In genomic region chr3L:11466985-11467384, dm6 we compare ENCODE assay signal across 2 fruit fly cellular contexts.
A peak's percentile ranks its signal among the peaks of the same experiment; 100 is the strongest.
TF ChIP-seq lines count a peak whose summit lies in the region.

No protein-coding gene starts in this region.

TF ChIP-seq in whole organism, embryonic, 481 proteins besides CTCF, POLR2A, EP300 and RAD21 (continued from another document and continues in another):
- TF ChIP-seq unpg (GFP tag; optimal IDR thresholded peaks at IDR 0.05; lab: Kevin White, UChicago) = peak; percentile 12
- TF ChIP-seq Xrp1 (GFP tag; IDR thresholded peaks at IDR 0.05; lab: Robert Waterston, UW) = 0 out of 2 replicates have a peak, but pooled peaks have one; percentile 15
- no peak for TF ChIP-seq NfI (GFP tag; optimal IDR thresholded peaks at IDR 0.05; lab: Kevin White, UChicago)
- peak; percentile 0 for TF ChIP-seq CG4424 (GFP tag; optimal IDR thresholded peaks at IDR 0.05; lab: Kevin White, UChicago)
- TF ChIP-seq CG7556 (GFP tag; optimal IDR thresholded peaks at IDR 0.05; lab: Kevin White, UChicago) = peak; percentile 74
- peak; percentile 12 for TF ChIP-seq bcd (GFP tag; optimal IDR thresholded peaks at IDR 0.05; lab: Kevin White, UChicago)
- TF ChIP-seq Atf-2 (GFP tag; optimal IDR thresholded peaks at IDR 0.05; lab: Kevin White, UChicago) = no peak
- no peak for TF ChIP-seq pfk (GFP tag; optimal IDR thresholded peaks at IDR 0.05; lab: Kevin White, UChicago)
- peak; percentile 47 for TF ChIP-seq dmrt11E (tag; optimal IDR thresholded peaks at IDR 0.05; lab: Kevin White, UChicago)
- no peak for TF ChIP-seq bowl (GFP tag; IDR thresholded peaks at IDR 0.05; lab: Robert Waterston, UW)
- peak; percentile 9 for TF ChIP-seq Oli (tag; optimal IDR thresholded peaks at IDR 0.05; lab: Kevin White, UChicago)
- peak; percentile 21 for TF ChIP-seq CG12659 (GFP tag; optimal IDR thresholded peaks at IDR 0.05; lab: Kevin White, UChicago)
- TF ChIP-seq Hr3 (GFP tag; optimal IDR thresholded peaks at IDR 0.05; lab: Kevin White, UChicago) = peak; percentile 35
- TF ChIP-seq cwo (GFP tag; optimal IDR thresholded peaks at IDR 0.05; lab: Kevin White, UChicago) = peak; percentile 14
- TF ChIP-seq CG8388 (GFP tag; optimal IDR thresholded peaks at IDR 0.05; lab: Kevin White, UChicago) = peak; percentile 30
- no peak for TF ChIP-seq CG3847 (GFP tag; IDR thresholded peaks at IDR 0.05; lab: Robert Waterston, UW)
- TF ChIP-seq CG13775 (GFP tag; optimal IDR thresholded peaks at IDR 0.05; lab: Kevin White, UChicago) = peak; percentile 34
- no peak for TF ChIP-seq CG10321 (GFP tag; IDR thresholded peaks at IDR 0.05; lab: Robert Waterston, UW)
- no peak for TF ChIP-seq ro (GFP tag; IDR thresholded peaks at IDR 0.05; lab: Robert Waterston, UW)
- peak; percentile 66 for TF ChIP-seq CG31441 (GFP tag; IDR thresholded peaks at IDR 0.05; lab: Robert Waterston, UW)
- TF ChIP-seq ems (GFP tag; optimal IDR thresholded peaks at IDR 0.05; lab: Kevin White, UChicago) = no peak
- TF ChIP-seq CG1233 (GFP tag; optimal IDR thresholded peaks at IDR 0.05; lab: Kevin White, UChicago) = peak; percentile 3
- TF ChIP-seq D (optimal IDR thresholded peaks at IDR 0.05; lab: Kevin White, UChicago) = no peak
- peak; percentile 23 for TF ChIP-seq D (GFP tag; optimal IDR thresholded peaks at IDR 0.05; lab: Kevin White, UChicago)
- TF ChIP-seq gsb-n (tag; optimal IDR thresholded peaks at IDR 0.05; lab: Kevin White, UChicago) = peak; percentile 38
- peak; percentile 22 for TF ChIP-seq HHEX (GFP tag; optimal IDR thresholded peaks at IDR 0.05; lab: Kevin White, UChicago)
- TF ChIP-seq CG12391 (tag; optimal IDR thresholded peaks at IDR 0.05; lab: Kevin White, UChicago) = peak; percentile 37
- TF ChIP-seq CG11695 (GFP tag; IDR thresholded peaks at IDR 0.05; lab: Robert Waterston, UW) = 0 out of 3 replicates have a peak, but pooled peaks have one; percentile 25
- no peak for TF ChIP-seq dimm (GFP tag; IDR thresholded peaks at IDR 0.05; lab: Robert Waterston, UW)
- no peak for TF ChIP-seq Rfx (GFP tag; IDR thresholded peaks at IDR 0.05; lab: Robert Waterston, UW)
- TF ChIP-seq CG32772 (GFP tag; IDR thresholded peaks at IDR 0.05; lab: Robert Waterston, UW) = no peak
- TF ChIP-seq tap (tag; optimal IDR thresholded peaks at IDR 0.05; lab: Kevin White, UChicago) = peak; percentile 21
- TF ChIP-seq CG6791 (GFP tag; IDR thresholded peaks at IDR 0.05; lab: Robert Waterston, UW; ENCODE audit: partially characterized antibody) = no peak
- no peak for TF ChIP-seq tup (GFP tag; optimal IDR thresholded peaks at IDR 0.05; lab: Kevin White, UChicago)
- peak; percentile 12 for TF ChIP-seq CG30403 (GFP tag; optimal IDR thresholded peaks at IDR 0.05; lab: Kevin White, UChicago)
- no peak for TF ChIP-seq ara (GFP tag; IDR thresholded peaks at IDR 0.05; lab: Robert Waterston, UW)
- peak; percentile 45 for TF ChIP-seq lab (GFP tag; optimal IDR thresholded peaks at IDR 0.05; lab: Kevin White, UChicago)
- no peak for TF ChIP-seq chinmo (GFP tag; IDR thresholded peaks at IDR 0.05; lab: Robert Waterston, UW; ENCODE audit: partially characterized antibody)
- TF ChIP-seq CG15269 (tag; optimal IDR thresholded peaks at IDR 0.05; lab: Kevin White, UChicago) = peak; percentile 41
- peak in 1 of 3 experiments; percentile 47 for TF ChIP-seq lola (GFP tag; optimal IDR thresholded peaks at IDR 0.05; lab: Kevin White, UChicago)
- TF ChIP-seq CG2678 (tag; optimal IDR thresholded peaks at IDR 0.05; lab: Kevin White, UChicago) = peak; percentile 71
- no peak for TF ChIP-seq CG4404 (GFP tag; IDR thresholded peaks at IDR 0.05; lab: Robert Waterston, UW)
- 0 out of 2 replicates have a peak, but pooled peaks have one; percentile 22 for TF ChIP-seq Ptx1 (GFP tag; IDR thresholded peaks at IDR 0.05; lab: Robert Waterston, UW)
- no peak for TF ChIP-seq fd64A (GFP tag; optimal IDR thresholded peaks at IDR 0.05; lab: Kevin White, UChicago)
- TF ChIP-seq CG9727 (GFP tag; optimal IDR thresholded peaks at IDR 0.05; lab: Kevin White, UChicago) = peak; percentile 59
- peak; percentile 21 for TF ChIP-seq tin (GFP tag; optimal IDR thresholded peaks at IDR 0.05; lab: Kevin White, UChicago)
- peak; percentile 48 for TF ChIP-seq CG13424 (tag; optimal IDR thresholded peaks at IDR 0.05; lab: Kevin White, UChicago)
- TF ChIP-seq crp (GFP tag; optimal IDR thresholded peaks at IDR 0.05; lab: Kevin White, UChicago) = no peak
- no peak for TF ChIP-seq salm (tag; optimal IDR thresholded peaks at IDR 0.05; lab: Kevin White, UChicago)
- peak; percentile 72 for TF ChIP-seq CG11504 (tag; optimal IDR thresholded peaks at IDR 0.05; lab: Kevin White, UChicago)
- TF ChIP-seq CoRest (tag; optimal IDR thresholded peaks at IDR 0.05; lab: Kevin White, UChicago) = peak; percentile 53
- peak; percentile 43 for TF ChIP-seq CG17829 (tag; optimal IDR thresholded peaks at IDR 0.05; lab: Kevin White, UChicago)
- no peak for TF ChIP-seq Dek (tag; optimal IDR thresholded peaks at IDR 0.05; lab: Kevin White, UChicago)
- TF ChIP-seq unc-4 (GFP tag; IDR thresholded peaks at IDR 0.05; lab: Robert Waterston, UW; ENCODE audit: partially characterized antibody) = no peak
- peak; percentile 55 for TF ChIP-seq dmrt99B (tag; optimal IDR thresholded peaks at IDR 0.05; lab: Kevin White, UChicago)
- TF ChIP-seq Ssrp (tag; optimal IDR thresholded peaks at IDR 0.05; lab: Kevin White, UChicago) = peak; percentile 27
- no peak for TF ChIP-seq CG34422 (GFP tag; IDR thresholded peaks at IDR 0.05; lab: Robert Waterston, UW)
- no peak for TF ChIP-seq slou (GFP tag; optimal IDR thresholded peaks at IDR 0.05; lab: Kevin White, UChicago)
- TF ChIP-seq Hr51 (GFP tag; optimal IDR thresholded peaks at IDR 0.05; lab: Kevin White, UChicago) = peak in 1 of 2 experiments; percentile 68
- TF ChIP-seq D19A (tag; optimal IDR thresholded peaks at IDR 0.05; lab: Kevin White, UChicago) = peak; percentile 39
- TF ChIP-seq ttk (GFP tag; IDR thresholded peaks at IDR 0.05; lab: Robert Waterston, UW) = no peak
- TF ChIP-seq Hmr (GFP tag; optimal IDR thresholded peaks at IDR 0.05; lab: Kevin White, UChicago) = peak; percentile 43
- no peak for TF ChIP-seq CG7372 (GFP tag; IDR thresholded peaks at IDR 0.05; lab: Robert Waterston, UW)
- TF ChIP-seq Deaf1 (tag; optimal IDR thresholded peaks at IDR 0.05; lab: Kevin White, UChicago) = peak; percentile 39
- TF ChIP-seq CG10147 (GFP tag; optimal IDR thresholded peaks at IDR 0.05; lab: Kevin White, UChicago) = peak; percentile 18
- no peak for TF ChIP-seq Trl (optimal IDR thresholded peaks at IDR 0.05; lab: Kevin White, UChicago)
- no peak for TF ChIP-seq Trl (GFP tag; optimal IDR thresholded peaks at IDR 0.05; lab: Kevin White, UChicago)

TF ChIP-seq in whole organism, prepupa, 60 proteins besides CTCF, POLR2A, EP300 and RAD21 (continued from another document):
- TF ChIP-seq spab (GFP tag; optimal IDR thresholded peaks at IDR 0.05; lab: Kevin White, UChicago) = peak; percentile 19
